Worm (Caenorhabditis elegans) whole organism, mixed stage, embryonic: Measurements from ENCODE around the gene F42A9.6.

ENCODE experiments used
- blmp-1 ChIP-seq: fragments of 150-350 bp; optimal IDR thresholded peaks from 2 replicates; lab custom pipeline; 2014; ENCODE audit warnings: missing biosample characterization, missing genetic modification characterization
- ham-2 ChIP-seq: fragments of 200-800 bp; sonication (Bioruptor generic); optimal IDR thresholded peaks from 2 replicates; lab custom pipeline; 2018; ENCODE audit warnings: mild to moderate bottlenecking, missing genetic modification characterization, missing compliant biosample characterization
- lin-13 ChIP-seq: fragments of 150-350 bp; optimal IDR thresholded peaks from 2 replicates; lab custom pipeline; 2014; ENCODE audit warnings: missing biosample characterization, missing genetic modification characterization
- mab-5 ChIP-seq: fragments of 150-350 bp; optimal IDR thresholded peaks from 2 replicates; lab custom pipeline; 2014; ENCODE audit warnings: missing biosample characterization, missing genetic modification characterization
- nhr-2 ChIP-seq: fragments of 150-350 bp; optimal IDR thresholded peaks from 2 replicates; lab custom pipeline; 2014; ENCODE audit warnings: missing biosample characterization, missing genetic modification characterization
- pha-4 ChIP-seq: fragments of 150-350 bp; optimal IDR thresholded peaks from 2 replicates; lab custom pipeline; 2018; ENCODE audit warnings: missing biosample characterization, missing genetic modification reagents, missing genetic modification characterization

- TF ChIP-seq nhr-2 (no peak), mab-5 (tag; lab: Kevin White, UChicago) (no peak), blmp-1 (tag; lab: Kevin White, UChicago) (no peak), pha-4 (tag; lab: Kevin White, UChicago) (no peak), lin-13 (tag; lab: Kevin White, UChicago) (no peak), ham-2 (no peak)
Measured at ce11 chrIV:8626294-8626693, 17.3 kb downstream of the F42A9.6 start.
